Worm (Caenorhabditis elegans): ENCODE data around the gene srbc-1.

Gene srbc-1

ce11 chrV:3289267-3289666 lies 12.5 kb downstream of the srbc-1 start, which contains the start of gene F35F10.6:
Gene F35F10.6, minus strand, starts transcription at chrV:3289367.
- no peak for TF ChIP-seq ceh-16 (tag; optimal IDR thresholded peaks at IDR 0.05)
- TF ChIP-seq nhr-12 (tag; optimal IDR thresholded peaks at IDR 0.05), result no peak
- no peak for TF ChIP-seq unc-62 (GFP tag; optimal IDR thresholded peaks at IDR 0.05)
- TF ChIP-seq ztf-11 (tag; optimal IDR thresholded peaks at IDR 0.05), result no peak
- no peak for TF ChIP-seq egl-27 (tag; optimal IDR thresholded peaks at IDR 0.05)
- no peak for TF ChIP-seq nhr-23 (tag; optimal IDR thresholded peaks at IDR 0.05)
- TF ChIP-seq pqm-1 (tag; optimal IDR thresholded peaks at IDR 0.05), result no peak
- no peak for TF ChIP-seq skn-1 (tag; optimal IDR thresholded peaks at IDR 0.05)
- TF ChIP-seq mdl-1 (tag; optimal IDR thresholded peaks at IDR 0.05), result no peak
- no peak for TF ChIP-seq aly-2 (tag; optimal IDR thresholded peaks at IDR 0.05)
- no peak for TF ChIP-seq lin-39 (tag; optimal IDR thresholded peaks at IDR 0.05)

ce11 chrV:3288134-3288533 lies 13.7 kb downstream of the srbc-1 start:
- TF ChIP-seq daf-12 (tag; optimal IDR thresholded peaks at IDR 0.05) (no peak), hmg-11 (tag; optimal IDR thresholded peaks at IDR 0.05) (no peak), mml-1 (tag; optimal IDR thresholded peaks at IDR 0.05) (no peak), skn-1 (tag; optimal IDR thresholded peaks at IDR 0.05) (no peak), ztf-11 (tag; optimal IDR thresholded peaks at IDR 0.05) (no peak), nhr-23 (tag; optimal IDR thresholded peaks at IDR 0.05) (no peak), lsy-12 (tag; optimal IDR thresholded peaks at IDR 0.05) (no peak), nhr-67 (tag; optimal IDR thresholded peaks at IDR 0.05) (no peak)

ce11 chrV:3287330-3287729 lies 14.5 kb downstream of the srbc-1 start, which contains the start of gene F35F10.7:
Gene F35F10.7, minus strand, starts transcription at chrV:3287430.
- TF ChIP-seq nhr-67 (tag; optimal IDR thresholded peaks at IDR 0.05), result no peak
- TF ChIP-seq mml-1 (tag; optimal IDR thresholded peaks at IDR 0.05), result no peak
- no peak for TF ChIP-seq elt-2 (tag; optimal IDR thresholded peaks at IDR 0.05)
- no peak for TF ChIP-seq fkh-2 (tag; optimal IDR thresholded peaks at IDR 0.05)
- no peak for TF ChIP-seq egl-27 (tag; optimal IDR thresholded peaks at IDR 0.05)
- TF ChIP-seq ama-1 (optimal IDR thresholded peaks at IDR 0.05), result no peak
- no peak for TF ChIP-seq pha-4 (tag; optimal IDR thresholded peaks at IDR 0.05)
- no peak for TF ChIP-seq snpc-4 (tag; optimal IDR thresholded peaks at IDR 0.05)
- TF ChIP-seq ceh-82 (tag; optimal IDR thresholded peaks at IDR 0.05), result no peak

- TF ChIP-seq nhr-237 (tag; optimal IDR thresholded peaks at IDR 0.05) (no peak), elt-2 (tag; optimal IDR thresholded peaks at IDR 0.05) (no peak), ceh-9 (tag; optimal IDR thresholded peaks at IDR 0.05) (no peak), ama-1 (optimal IDR thresholded peaks at IDR 0.05) (no peak), fos-1 (tag; optimal IDR thresholded peaks at IDR 0.05) (no peak), ceh-16 (tag; optimal IDR thresholded peaks at IDR 0.05) (no peak), egl-27 (tag; optimal IDR thresholded peaks at IDR 0.05) (no peak), nhr-43 (tag; optimal IDR thresholded peaks at IDR 0.05; ENCODE audit: poor library complexity, severe bottlenecking) (no peak), skn-1 (tag; optimal IDR thresholded peaks at IDR 0.05) (no peak), nhr-67 (tag; optimal IDR thresholded peaks at IDR 0.05) (no peak), nhr-11 (tag; optimal IDR thresholded peaks at IDR 0.05) (no peak), R02D3.7 (tag; optimal IDR thresholded peaks at IDR 0.05) (no peak), mdl-1 (tag; optimal IDR thresholded peaks at IDR 0.05) (no peak), ztf-4 (tag; optimal IDR thresholded peaks at IDR 0.05) (no peak), lin-15B (tag; optimal IDR thresholded peaks at IDR 0.05) (no peak), ZK546.5 (tag; optimal IDR thresholded peaks at IDR 0.05) (no peak)
Measured at ce11 chrV:3284629-3285028, 17.2 kb downstream of the srbc-1 start, which contains the start of gene F35F10.5. Gene F35F10.5, plus strand, starts transcription at chrV:3284929.

ce11 chrV:3282957-3283356 lies 18.8 kb downstream of the srbc-1 start, which contains the start of gene str-64:
Gene str-64, plus strand, starts transcription at chrV:3283257.
- no peak for TF ChIP-seq pha-4 (tag; optimal IDR thresholded peaks at IDR 0.05)
- TF ChIP-seq lsy-12 (tag; optimal IDR thresholded peaks at IDR 0.05), result no peak
- TF ChIP-seq nhr-11 (tag; optimal IDR thresholded peaks at IDR 0.05), result no peak
- TF ChIP-seq hmg-11 (tag; optimal IDR thresholded peaks at IDR 0.05), result no peak

ce11 chrV:3281523-3281922 lies 20.3 kb downstream of the srbc-1 start, which contains the start of gene T28A11.25:
Gene T28A11.25, plus strand, starts transcription at chrV:3281823.
- TF ChIP-seq nhr-23 (tag; optimal IDR thresholded peaks at IDR 0.05) (no peak), ceh-9 (tag; optimal IDR thresholded peaks at IDR 0.05) (no peak), fos-1 (tag; optimal IDR thresholded peaks at IDR 0.05) (no peak), mdl-1 (tag; optimal IDR thresholded peaks at IDR 0.05) (no peak), nhr-25 (tag; optimal IDR thresholded peaks at IDR 0.05) (no peak), hmg-11 (tag; optimal IDR thresholded peaks at IDR 0.05) (no peak), jun-1 (tag; optimal IDR thresholded peaks at IDR 0.05) (no peak)
